Worm (Caenorhabditis elegans): ENCODE measurements around the gene C09G9.8.

DNA sequence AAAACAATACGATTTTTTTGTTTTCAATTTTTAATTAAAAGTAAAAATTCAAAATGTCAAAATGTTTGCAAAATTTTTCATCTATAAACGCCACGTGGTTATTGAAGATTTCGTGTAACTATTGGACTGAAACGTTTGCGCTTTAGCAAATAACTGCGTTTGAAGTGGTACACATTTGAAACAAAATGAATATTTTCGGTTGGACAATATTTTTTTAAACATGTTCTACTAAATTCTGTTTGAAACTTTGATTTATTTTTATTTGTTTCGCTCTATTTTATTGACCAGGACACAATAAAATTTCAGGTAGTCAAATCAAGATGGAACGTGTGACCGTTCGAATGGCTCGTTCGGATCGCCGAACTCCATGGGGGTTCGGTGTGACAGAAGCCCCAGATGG lies 29.1 kb upstream of the C09G9.8 start, which contains the start of gene alp-1:
- TF ChIP-seq nhr-28 (tag; optimal IDR thresholded peaks at IDR 0.05) = no peak
- no peak for TF ChIP-seq nhr-76 (tag; optimal IDR thresholded peaks at IDR 0.05)
- no peak for TF ChIP-seq snpc-4 (tag; optimal IDR thresholded peaks at IDR 0.05)
- no peak for TF ChIP-seq lsy-2 (tag; optimal IDR thresholded peaks at IDR 0.05)
- no peak for TF ChIP-seq pha-4 (tag; optimal IDR thresholded peaks at IDR 0.05)
- no peak for TF ChIP-seq unc-62 (GFP tag; optimal IDR thresholded peaks at IDR 0.05)
- TF ChIP-seq nhr-12 (tag; optimal IDR thresholded peaks at IDR 0.05) = no peak
- no peak for TF ChIP-seq hlh-1 (tag; optimal IDR thresholded peaks at IDR 0.05)
- no peak for TF ChIP-seq ces-1 (GFP tag; optimal IDR thresholded peaks at IDR 0.05)
- TF ChIP-seq zip-8 (tag; optimal IDR thresholded peaks at IDR 0.05) = no peak
- TF ChIP-seq elt-3 (tag; optimal IDR thresholded peaks at IDR 0.05) = no peak
- no peak for TF ChIP-seq ztf-11 (tag; optimal IDR thresholded peaks at IDR 0.05)
- TF ChIP-seq lin-13 (tag; optimal IDR thresholded peaks at IDR 0.05) = no peak

Data from whole organism, mixed stage, embryonic.